Fruit fly (Drosophila melanogaster): ENCODE data around the gene RpL30.

RpL30 gene

DNA sequence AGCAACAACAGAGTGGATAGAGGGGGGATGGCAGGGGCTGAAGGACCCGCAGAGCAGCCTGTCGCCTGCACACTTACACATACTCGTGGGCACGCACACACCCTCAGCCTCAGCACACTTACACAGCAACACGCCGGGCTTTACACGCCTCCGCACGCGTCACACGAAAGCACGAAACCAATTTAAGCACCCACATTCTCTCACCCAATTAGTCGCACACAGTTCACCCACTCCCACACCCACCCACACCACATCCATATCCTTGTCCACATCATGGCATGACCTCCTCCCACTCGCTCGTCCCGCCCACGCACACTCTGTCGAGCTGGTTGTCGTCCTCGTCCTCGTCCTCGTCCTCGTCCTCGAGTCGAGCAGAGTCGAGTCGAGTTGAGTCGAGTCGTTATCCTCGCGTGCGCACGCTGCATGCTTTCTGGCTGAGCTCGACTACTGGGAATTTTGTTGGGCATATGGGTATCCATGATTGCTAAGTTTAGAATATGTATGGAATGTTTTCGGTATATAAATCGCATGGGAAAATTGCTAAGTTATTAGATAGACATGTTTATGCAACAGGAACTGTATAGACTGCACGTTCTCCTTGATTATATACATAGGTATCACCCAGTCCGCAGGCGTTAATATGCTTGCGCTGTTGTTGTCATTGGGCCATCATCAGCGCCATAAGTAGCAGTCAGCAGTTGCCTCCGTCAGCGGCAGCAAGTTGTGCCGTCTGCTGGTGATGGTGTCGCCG is 3.0 kb upstream of the RpL30 start (continued):
- TF ChIP-seq CG4360 (GFP tag; IDR thresholded peaks at IDR 0.05) (peak; percentile 36; the same call in 1 of the 2 replicates), gsb (GFP tag; IDR thresholded peaks at IDR 0.05) (peak; percentile 67), CG11085 (GFP tag; IDR thresholded peaks at IDR 0.05) (peak; percentile 75), Oli (tag; optimal IDR thresholded peaks at IDR 0.05) (peak; percentile 84), nom (GFP tag; optimal IDR thresholded peaks at IDR 0.05) (no peak), pita (GFP tag; optimal IDR thresholded peaks at IDR 0.05) (no peak), CG14965 (GFP tag; optimal IDR thresholded peaks at IDR 0.05; ENCODE audit: borderline replicate concordance) (peak; percentile 7), Bgb (GFP tag; IDR thresholded peaks at IDR 0.05; ENCODE audit: partially characterized antibody) (peak; percentile 21; the same call in 1 of the 2 replicates), CG1529 (GFP tag; optimal IDR thresholded peaks at IDR 0.05) (peak; percentile 67), CG10654 (GFP tag; optimal IDR thresholded peaks at IDR 0.05) (peak; percentile 64), lov (optimal IDR thresholded peaks at IDR 0.05) (no peak), lov (GFP tag; IDR thresholded peaks at IDR 0.05) (0 out of 3 replicates have a peak, but pooled peaks have one; percentile 41), al (GFP tag; IDR thresholded peaks at IDR 0.05) (peak; percentile 70), CG14860 (GFP tag; IDR thresholded peaks at IDR 0.05; ENCODE audit: partially characterized antibody) (no peak), Fer3 (tag; optimal IDR thresholded peaks at IDR 0.05) (peak; percentile 82), GATAe (GFP tag; conservative IDR thresholded peaks at IDR 0.05) (0 out of 2 replicates have a peak, but pooled peaks have one; percentile 15), nau (GFP tag; optimal IDR thresholded peaks at IDR 0.05) (peak; percentile 62), gsb-n (tag; optimal IDR thresholded peaks at IDR 0.05) (peak; percentile 58), CG7928 (GFP tag; optimal IDR thresholded peaks at IDR 0.05) (peak; percentile 54), CG14441 (GFP tag; IDR thresholded peaks at IDR 0.05) (peak; percentile 82), hth (optimal IDR thresholded peaks at IDR 0.05) (no peak), CG32532 (GFP tag; IDR thresholded peaks at IDR 0.05) (peak; percentile 85), Hmx (GFP tag; optimal IDR thresholded peaks at IDR 0.05) (peak; percentile 16), E2f1 (GFP tag; IDR thresholded peaks at IDR 0.05) (peak; percentile 86), CG16815 (GFP tag; optimal IDR thresholded peaks at IDR 0.05) (peak; percentile 66), CG4282 (GFP tag; optimal IDR thresholded peaks at IDR 0.05) (no peak), cato (GFP tag; optimal IDR thresholded peaks at IDR 0.05; ENCODE audit: borderline replicate concordance) (no peak), slou (GFP tag; optimal IDR thresholded peaks at IDR 0.05) (peak; percentile 74), CG4404 (GFP tag; IDR thresholded peaks at IDR 0.05) (peak; percentile 76), CG18619 (GFP tag; optimal IDR thresholded peaks at IDR 0.05) (peak; percentile 75), YL-1 (GFP tag; optimal IDR thresholded peaks at IDR 0.05) (no peak), Xbp1 (GFP tag; optimal IDR thresholded peaks at IDR 0.05) (peak; percentile 84), grau (tag; optimal IDR thresholded peaks at IDR 0.05) (peak; percentile 84), CG3407 (GFP tag; optimal IDR thresholded peaks at IDR 0.05) (peak; percentile 43), D19B (GFP tag; optimal IDR thresholded peaks at IDR 0.05) (peak; percentile 97), Spps (tag; optimal IDR thresholded peaks at IDR 0.05) (peak; percentile 6), psq (GFP tag; optimal IDR thresholded peaks at IDR 0.05) (no peak), lab (GFP tag; optimal IDR thresholded peaks at IDR 0.05) (peak; percentile 92), Oaz (GFP tag; IDR thresholded peaks at IDR 0.05) (peak; percentile 83), CG6254 (GFP tag; optimal IDR thresholded peaks at IDR 0.05) (no peak), nerfin-1 (tag; optimal IDR thresholded peaks at IDR 0.05) (peak; percentile 34), ftz-f1 (GFP tag; optimal IDR thresholded peaks at IDR 0.05) (no peak), Six4 (GFP tag; optimal IDR thresholded peaks at IDR 0.05) (peak; percentile 47), CG10321 (GFP tag; IDR thresholded peaks at IDR 0.05) (peak; percentile 21; the same call in 1 of the 2 replicates), lilli (GFP tag; optimal IDR thresholded peaks at IDR 0.05) (peak; percentile 90), ken (GFP tag; IDR thresholded peaks at IDR 0.05) (peak; percentile 86), dmrt11E (tag; optimal IDR thresholded peaks at IDR 0.05) (peak; percentile 30), wdn (GFP tag; IDR thresholded peaks at IDR 0.05) (0 out of 2 replicates have a peak, but pooled peaks have one; percentile 43), CG13775 (GFP tag; optimal IDR thresholded peaks at IDR 0.05) (peak; percentile 75)

All from whole organism, embryonic.